Worm (Caenorhabditis elegans): ENCODE measurements around the gene ntc-1.

DNA sequence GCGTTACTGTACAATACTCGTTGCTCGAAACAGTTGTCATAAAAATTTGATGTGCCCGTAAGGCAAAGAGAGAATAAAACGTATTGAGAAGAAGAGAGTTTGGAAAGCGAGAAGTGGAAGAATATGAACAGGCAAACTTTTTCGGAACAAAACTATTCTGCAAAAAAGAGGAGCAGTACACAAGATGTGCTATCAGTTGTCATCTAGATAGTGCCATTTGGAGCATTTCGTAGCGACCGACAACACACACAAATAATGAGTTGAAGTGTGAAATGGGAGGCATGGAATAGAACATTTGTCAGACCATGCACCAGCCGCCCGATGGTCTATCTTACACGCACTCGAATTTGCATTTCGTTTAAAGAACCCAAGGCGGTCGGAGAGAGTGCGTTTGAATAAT, 3.8 kb upstream of the ntc-1 start:
- TF ChIP-seq nhr-11 (tag; optimal IDR thresholded peaks at IDR 0.05) = no peak
- no peak for TF ChIP-seq grh-1 (GFP tag; IDR thresholded peaks at IDR 0.05)
- no peak for TF ChIP-seq C34B4.2 (tag; optimal IDR thresholded peaks at IDR 0.05)
- TF ChIP-seq nhr-28 (tag; optimal IDR thresholded peaks at IDR 0.05) = no peak
- no peak for TF ChIP-seq sox-4 (tag; optimal IDR thresholded peaks at IDR 0.05)
- TF ChIP-seq nhr-90 (tag; optimal IDR thresholded peaks at IDR 0.05; ENCODE audit: poor library complexity) = no peak
- no peak for TF ChIP-seq ama-1 (optimal IDR thresholded peaks at IDR 0.05)
- TF ChIP-seq blmp-1 (tag; optimal IDR thresholded peaks at IDR 0.05) = no peak
- no peak for TF ChIP-seq ceh-8 (GFP tag; optimal IDR thresholded peaks at IDR 0.05)
- no peak for TF ChIP-seq fkh-10 (GFP tag; optimal IDR thresholded peaks at IDR 0.05)
- TF ChIP-seq unc-62 (GFP tag; optimal IDR thresholded peaks at IDR 0.05) = no peak
- TF ChIP-seq fkh-4 (tag; optimal IDR thresholded peaks at IDR 0.05; ENCODE audit: borderline replicate concordance) = no peak
- TF ChIP-seq pqm-1 (tag; optimal IDR thresholded peaks at IDR 0.05) = no peak
- no peak for TF ChIP-seq fos-1 (tag; optimal IDR thresholded peaks at IDR 0.05)
